Worm (Caenorhabditis elegans): ENCODE measurements around the gene K09D9.3.

The K09D9.3 gene

DNA sequence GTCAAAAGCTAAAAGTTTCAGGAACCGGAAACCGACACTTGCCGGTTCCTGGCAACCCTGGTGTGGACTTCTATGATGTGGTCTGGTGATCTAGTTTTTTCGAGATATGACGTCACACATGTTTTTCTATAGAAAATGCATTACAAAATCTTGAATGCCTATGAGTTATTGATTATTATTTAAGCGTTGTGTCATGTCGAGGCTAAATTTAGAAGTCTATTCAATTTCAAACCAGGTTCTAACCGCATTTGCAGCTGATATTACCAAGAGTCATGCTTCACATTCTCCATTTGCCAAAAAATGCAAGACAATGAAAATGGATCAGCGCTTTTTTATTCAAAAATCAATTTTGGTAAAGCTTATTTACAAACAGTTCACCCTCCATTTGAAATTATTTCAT, at the start of gene K09D9.3:
K09D9.3 (plus strand) TSS at position 301 of the 400 bp plus-strand sequence.
- TF ChIP-seq nhr-85 (tag) (no peak), pag-3 (tag; optimal IDR thresholded peaks at IDR 0.05; ENCODE audit: borderline replicate concordance, insufficient read depth) (no peak)

DNA sequence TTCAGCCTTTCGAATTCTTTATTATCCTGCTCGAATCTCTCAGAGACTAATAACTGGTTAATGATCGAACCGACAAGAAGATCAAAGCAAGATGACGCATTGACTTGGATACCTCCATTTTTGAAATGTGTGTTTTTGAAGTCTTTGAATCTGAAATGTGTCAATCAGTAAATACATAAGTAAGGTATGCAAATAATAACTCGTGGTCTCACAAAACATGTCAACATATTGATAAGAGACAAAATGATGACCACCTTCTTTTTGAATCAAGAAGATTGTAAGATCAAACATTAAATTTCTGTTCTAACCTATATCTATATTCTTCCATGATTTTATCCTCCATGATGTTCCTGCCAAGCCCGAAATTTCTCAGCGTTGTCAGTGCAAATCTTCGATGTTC, 49.6 kb upstream of the K09D9.3 start:
- TF ChIP-seq tbx-2 (tag; optimal IDR thresholded peaks at IDR 0.05) (no peak), pqm-1 (tag; optimal IDR thresholded peaks at IDR 0.05) (no peak), rnt-1 (tag; optimal IDR thresholded peaks at IDR 0.05) (no peak), lin-35 (GFP tag; optimal IDR thresholded peaks at IDR 0.05) (peak in 1 of 2 experiments; percentile 2), elt-2 (tag; optimal IDR thresholded peaks at IDR 0.05) (peak; percentile 50), nhr-20 (tag; optimal IDR thresholded peaks at IDR 0.05) (peak; percentile 44)

DNA sequence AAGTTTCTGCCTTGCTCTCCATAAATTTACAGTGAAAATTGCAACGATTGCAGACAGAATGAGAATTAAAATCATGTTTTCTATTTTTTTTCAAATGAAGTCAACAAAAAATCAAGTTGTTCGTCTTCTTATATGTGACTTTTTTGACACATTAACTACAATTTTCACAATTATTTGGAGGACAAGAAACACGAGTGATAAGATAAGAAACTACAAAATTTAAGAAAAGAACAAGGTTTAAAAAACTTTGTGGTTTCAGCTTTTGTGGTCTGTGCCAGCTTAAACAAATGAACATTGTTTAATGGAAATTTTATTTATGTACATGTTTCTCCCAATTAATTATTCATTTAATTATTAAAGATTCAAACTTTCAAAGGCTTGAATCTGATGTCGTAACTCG, 48.9 kb upstream of the K09D9.3 start, which contains the start of gene cyp-34A9:
cyp-34A9 (minus strand) TSS at position 131 of the 400 bp plus-strand sequence.
- TF ChIP-seq unc-130 (tag; optimal IDR thresholded peaks at IDR 0.05) (no peak), hpl-2 (GFP tag; optimal IDR thresholded peaks at IDR 0.05) (no peak), ceh-63 (GFP tag; optimal IDR thresholded peaks at IDR 0.05) (no peak), nhr-71 (tag; optimal IDR thresholded peaks at IDR 0.05) (peak; percentile 13), egl-27 (tag; optimal IDR thresholded peaks at IDR 0.05) (no peak), lin-35 (GFP tag; optimal IDR thresholded peaks at IDR 0.05) (peak in 1 of 2 experiments; percentile 14), lir-3 (tag; optimal IDR thresholded peaks at IDR 0.05; ENCODE audit: poor library complexity) (no peak), egl-13 (tag; optimal IDR thresholded peaks at IDR 0.05) (no peak), ztf-11 (tag; optimal IDR thresholded peaks at IDR 0.05) (no peak), xbp-1 (tag; optimal IDR thresholded peaks at IDR 0.05) (no peak), elt-3 (tag; optimal IDR thresholded peaks at IDR 0.05) (peak in 4 of 6 experiments; percentile 3 to 65 (median 30)), C16A3.4 (tag; optimal IDR thresholded peaks at IDR 0.05) (no peak), mab-9 (GFP tag; IDR thresholded peaks at IDR 0.05) (no peak), lin-15B (tag; optimal IDR thresholded peaks at IDR 0.05) (no peak), ets-5 (GFP tag; IDR thresholded peaks at IDR 0.05) (no peak), nhr-12 (tag; optimal IDR thresholded peaks at IDR 0.05) (no peak), elt-2 (tag; optimal IDR thresholded peaks at IDR 0.05) (peak; percentile 66), C04F5.9 (tag; optimal IDR thresholded peaks at IDR 0.05) (no peak), sox-4 (tag; optimal IDR thresholded peaks at IDR 0.05) (no peak), nhr-85 (tag) (peak; percentile 4), nhr-19 (GFP tag; conservative IDR thresholded peaks at IDR 0.05) (no peak), nhr-90 (tag; optimal IDR thresholded peaks at IDR 0.05; ENCODE audit: poor library complexity) (peak; percentile 8), ztf-4 (tag; optimal IDR thresholded peaks at IDR 0.05) (no peak), nhr-20 (tag; optimal IDR thresholded peaks at IDR 0.05) (peak; percentile 69)

DNA sequence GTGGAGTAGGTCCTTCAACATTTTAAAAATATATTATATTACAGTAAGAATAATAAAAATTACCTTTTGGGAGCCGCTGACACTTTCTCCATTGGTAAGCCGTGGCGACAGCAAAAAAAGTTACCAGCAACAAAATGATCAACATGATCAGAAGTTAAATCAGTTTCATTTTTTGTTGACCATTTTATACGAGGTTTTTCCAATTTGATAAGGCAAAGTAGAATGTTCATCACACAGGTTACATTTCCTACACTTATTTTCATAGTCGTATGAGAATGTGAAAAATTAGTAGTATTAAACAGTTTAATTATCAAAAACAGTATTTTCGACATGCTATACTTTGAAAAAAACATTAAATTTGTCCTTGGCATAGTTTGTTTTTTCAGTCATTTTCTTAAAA, 46.4 kb upstream of the K09D9.3 start, which contains the start of gene cyp-34A10:
cyp-34A10 (minus strand) TSS at position 146 of the 400 bp plus-strand sequence.
- TF ChIP-seq fkh-8 (tag; optimal IDR thresholded peaks at IDR 0.05) (no peak), fkh-4 (tag; optimal IDR thresholded peaks at IDR 0.05; ENCODE audit: borderline replicate concordance) (no peak), ztf-11 (tag; optimal IDR thresholded peaks at IDR 0.05) (no peak), efl-1 (optimal IDR thresholded peaks at IDR 0.05) (no peak), efl-1 (GFP tag; optimal IDR thresholded peaks at IDR 0.05 in 1 of 2) (no peak), hlh-17 (GFP tag; optimal IDR thresholded peaks at IDR 0.05; ENCODE audit: borderline replicate concordance) (no peak), ama-1 (optimal IDR thresholded peaks at IDR 0.05) (no peak), tbx-2 (tag; optimal IDR thresholded peaks at IDR 0.05) (no peak), nhr-90 (tag; optimal IDR thresholded peaks at IDR 0.05; ENCODE audit: poor library complexity) (no peak), unc-86 (tag; optimal IDR thresholded peaks at IDR 0.05) (no peak), lin-39 (tag; optimal IDR thresholded peaks at IDR 0.05) (no peak), nhr-77 (tag; optimal IDR thresholded peaks at IDR 0.05) (no peak), unc-30 (tag; optimal IDR thresholded peaks at IDR 0.05) (no peak), nhr-237 (tag; optimal IDR thresholded peaks at IDR 0.05) (no peak), nhr-71 (tag; optimal IDR thresholded peaks at IDR 0.05) (no peak), C34B4.2 (tag; optimal IDR thresholded peaks at IDR 0.05) (no peak), sup-37 (GFP tag; optimal IDR thresholded peaks at IDR 0.05) (no peak)

All from whole organism, L1 larva.